Worm (Caenorhabditis elegans) whole organism, L3 larva: ENCODE measurements around the gene tsp-2.
A peak's percentile ranks its signal among the peaks of the same experiment; 100 is the strongest.

Source experiments
- R02D3.7 ChIP-seq: fragments of 150-350 bp; optimal IDR thresholded peaks from 2 replicates; lab custom pipeline; 2014; ENCODE audit warnings: missing biosample characterization, missing genetic modification characterization
- ZK546.5 ChIP-seq: sonication (generic microtip); optimal IDR thresholded peaks from 2 replicates; lab custom pipeline; 2017; ENCODE audit warnings: missing biosample characterization, missing genetic modification characterization
- aly-2 ChIP-seq: fragments of 150-350 bp; optimal IDR thresholded peaks from 2 replicates; lab custom pipeline; 2014; ENCODE audit warnings: missing biosample characterization, missing genetic modification characterization
- ama-1 ChIP-seq: fragments of 150-350 bp; optimal IDR thresholded peaks from 2 replicates; lab custom pipeline; 2018
- ceh-16 ChIP-seq: sonication (generic microtip); optimal IDR thresholded peaks from 2 replicates; lab custom pipeline; 2017; ENCODE audit warnings: missing biosample characterization, missing genetic modification characterization
- ceh-28 ChIP-seq: fragments of 150-350 bp; optimal IDR thresholded peaks from 2 replicates; lab custom pipeline; 2014; ENCODE audit warnings: missing biosample characterization, missing genetic modification reagents, missing genetic modification characterization
- ceh-82 ChIP-seq: fragments of 150-350 bp; optimal IDR thresholded peaks from 2 replicates; lab custom pipeline; 2014; ENCODE audit warnings: missing biosample characterization, missing genetic modification characterization
- ceh-9 ChIP-seq: sonication (generic microtip); optimal IDR thresholded peaks from 2 replicates; lab custom pipeline; 2018; ENCODE audit warnings: missing biosample characterization, missing genetic modification characterization
- daf-12 ChIP-seq: fragments of 150-350 bp; optimal IDR thresholded peaks from 2 replicates; lab custom pipeline; 2014; ENCODE audit warnings: missing biosample characterization, missing genetic modification reagents, missing genetic modification characterization
- egl-27 ChIP-seq: sonication (generic microtip); optimal IDR thresholded peaks from 4 replicates; lab custom pipeline; 2017; ENCODE audit warnings: missing biosample characterization, missing genetic modification reagents, missing genetic modification characterization
- egl-5 ChIP-seq: fragments of 150-350 bp; optimal IDR thresholded peaks from 2 replicates; lab custom pipeline; 2017; ENCODE audit warnings: missing biosample characterization, missing genetic modification reagents, missing genetic modification characterization, inconsistent platforms
- elt-2 ChIP-seq: sonication (generic microtip); optimal IDR thresholded peaks from 2 replicates; lab custom pipeline; 2016; ENCODE audit warnings: missing genetic modification reagents, mild to moderate bottlenecking, missing genetic modification characterization, missing compliant biosample characterization
- elt-3 ChIP-seq, 3 experiments: fragments of 150-350 bp in 1 of 3; sonication (generic microtip) in 2 of 3; optimal IDR thresholded peaks; 2 replicates in 2 of 3; 4 replicates in 1 of 3; lab custom pipeline; 2014 to 2017; ENCODE audit warnings: missing biosample characterization in 3 of 3, missing genetic modification characterization in 3 of 3
- eor-1 ChIP-seq, 2 experiments: fragments of 150-350 bp; optimal IDR thresholded peaks; 2 replicates each; lab custom pipeline; 2014 to 2018; ENCODE audit warnings: missing biosample characterization in 2 of 2, missing genetic modification characterization in 2 of 2
- fkh-10 ChIP-seq: sonication (generic microtip); optimal IDR thresholded peaks from 2 replicates; lab custom pipeline; 2017; ENCODE audit warnings: missing biosample characterization, missing genetic modification reagents, missing genetic modification characterization
- fkh-2 ChIP-seq: fragments of 150-350 bp; optimal IDR thresholded peaks from 2 replicates; lab custom pipeline; 2014; ENCODE audit warnings: missing biosample characterization, missing genetic modification reagents, missing genetic modification characterization
- fos-1 ChIP-seq: fragments of 150-350 bp; optimal IDR thresholded peaks from 2 replicates; lab custom pipeline; 2014; ENCODE audit warnings: missing biosample characterization, missing genetic modification characterization
- hmg-11 ChIP-seq: sonication (generic microtip); optimal IDR thresholded peaks from 2 replicates; lab custom pipeline; 2016; ENCODE audit warnings: missing genetic modification characterization, missing compliant biosample characterization
- jun-1 ChIP-seq: fragments of 150-350 bp; optimal IDR thresholded peaks from 2 replicates; lab custom pipeline; 2014; ENCODE audit warnings: missing biosample characterization, missing genetic modification reagents, missing genetic modification characterization
- lin-15B ChIP-seq: fragments of 150-350 bp; optimal IDR thresholded peaks from 2 replicates; lab custom pipeline; 2014; ENCODE audit warnings: missing biosample characterization, missing genetic modification characterization
- lin-39 ChIP-seq: fragments of 150-350 bp; optimal IDR thresholded peaks from 2 replicates; lab custom pipeline; 2018; ENCODE audit warnings: missing biosample characterization, missing genetic modification reagents, missing genetic modification characterization
- lsy-12 ChIP-seq: sonication (generic microtip); optimal IDR thresholded peaks from 2 replicates; lab custom pipeline; 2016; ENCODE audit warnings: mild to moderate bottlenecking, missing genetic modification characterization, missing compliant biosample characterization
- mdl-1 ChIP-seq: fragments of 150-350 bp; optimal IDR thresholded peaks from 2 replicates; lab custom pipeline; 2014; ENCODE audit warnings: missing biosample characterization, missing genetic modification characterization
- mml-1 ChIP-seq: fragments of 150-350 bp; sonication (generic microtip); optimal IDR thresholded peaks from 3 replicates; lab custom pipeline; 2014; ENCODE audit warnings: missing biosample characterization, missing genetic modification characterization
- nfya-1 ChIP-seq: sonication (generic microtip); optimal IDR thresholded peaks from 2 replicates; lab custom pipeline; 2017; ENCODE audit warnings: missing genetic modification characterization, mild to moderate bottlenecking, missing compliant biosample characterization, antibody characterized with exemption, moderate library complexity; ENCODE audit not compliant: insufficient read depth
- nhr-11 ChIP-seq: fragments of 150-350 bp; optimal IDR thresholded peaks from 2 replicates; lab custom pipeline; 2014; ENCODE audit warnings: missing biosample characterization, missing genetic modification characterization
- nhr-23 ChIP-seq: fragments of 150-350 bp; optimal IDR thresholded peaks from 2 replicates; lab custom pipeline; 2014; ENCODE audit warnings: missing biosample characterization, missing genetic modification reagents, missing genetic modification characterization
- nhr-237 ChIP-seq: fragments of 150-350 bp; optimal IDR thresholded peaks from 2 replicates; lab custom pipeline; 2014; ENCODE audit warnings: missing biosample characterization, missing genetic modification characterization
- nhr-25 ChIP-seq: sonication (generic microtip); optimal IDR thresholded peaks from 2 replicates; lab custom pipeline; 2017; ENCODE audit warnings: missing biosample characterization, missing genetic modification characterization
- nhr-28 ChIP-seq: fragments of 150-350 bp; optimal IDR thresholded peaks from 2 replicates; lab custom pipeline; 2014; ENCODE audit warnings: missing biosample characterization, missing genetic modification characterization
- nhr-43 ChIP-seq: sonication (generic microtip); optimal IDR thresholded peaks from 2 replicates; lab custom pipeline; 2016; ENCODE audit warnings: mild to moderate bottlenecking, missing genetic modification characterization, missing compliant biosample characterization; ENCODE audit not compliant: poor library complexity, severe bottlenecking
- nhr-67 ChIP-seq: fragments of 150-350 bp; optimal IDR thresholded peaks from 2 replicates; lab custom pipeline; 2014; ENCODE audit warnings: missing biosample characterization, missing genetic modification characterization
- nhr-77 ChIP-seq: fragments of 150-350 bp; optimal IDR thresholded peaks from 2 replicates; lab custom pipeline; 2014; ENCODE audit warnings: missing biosample characterization, missing genetic modification characterization
- pha-4 ChIP-seq: fragments of 150-350 bp; optimal IDR thresholded peaks from 2 replicates; lab custom pipeline; 2014; ENCODE audit warnings: missing biosample characterization, missing genetic modification reagents, missing genetic modification characterization
- pqm-1 ChIP-seq: fragments of 150-350 bp; optimal IDR thresholded peaks from 2 replicates; lab custom pipeline; 2017; ENCODE audit warnings: missing biosample characterization, missing genetic modification characterization, inconsistent platforms
- sea-2 ChIP-seq: fragments of 150-350 bp; sonication (generic microtip); optimal IDR thresholded peaks from 4 replicates; lab custom pipeline; 2014; ENCODE audit warnings: missing biosample characterization, missing genetic modification reagents, missing genetic modification characterization
- skn-1 ChIP-seq: fragments of 150-350 bp; optimal IDR thresholded peaks from 2 replicates; lab custom pipeline; 2014; ENCODE audit warnings: missing biosample characterization, missing genetic modification characterization
- tbx-2 ChIP-seq: sonication (generic microtip); optimal IDR thresholded peaks from 2 replicates; lab custom pipeline; 2016; ENCODE audit warnings: mild to moderate bottlenecking, missing genetic modification characterization, missing compliant biosample characterization
- unc-62 ChIP-seq: fragments of 150-350 bp; sonication (generic microtip); optimal IDR thresholded peaks from 4 replicates; lab custom pipeline; 2014; ENCODE audit warnings: missing biosample characterization, missing genetic modification reagents, missing genetic modification characterization
- zag-1 ChIP-seq: fragments of 150-350 bp; optimal IDR thresholded peaks from 2 replicates; lab custom pipeline; 2014; ENCODE audit warnings: missing biosample characterization, missing genetic modification characterization
- ztf-11 ChIP-seq: fragments of 150-350 bp; optimal IDR thresholded peaks from 2 replicates; lab custom pipeline; 2014; ENCODE audit warnings: missing biosample characterization, missing genetic modification characterization

The tsp-2 gene

DNA sequence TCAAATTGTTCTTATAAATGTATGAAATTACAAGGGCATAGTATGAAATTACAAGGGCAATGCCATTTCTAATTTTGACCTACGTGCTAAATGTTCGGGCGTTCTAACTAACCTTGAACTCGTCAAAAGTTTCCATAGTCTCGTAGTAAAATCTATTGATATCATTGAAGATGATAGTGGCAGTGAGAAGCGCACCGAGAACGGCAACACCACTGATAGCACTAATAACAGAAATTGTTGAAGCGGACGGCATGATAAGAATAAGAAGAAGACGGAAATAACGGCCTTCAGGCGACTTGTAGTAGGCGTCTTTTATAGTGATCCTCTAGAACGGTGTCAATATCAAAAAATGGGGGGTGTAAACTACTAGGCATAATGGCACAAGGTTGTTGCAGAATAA is 25.6 kb upstream of the tsp-2 start, which contains the start of gene col-91:
Gene col-91, minus strand, starts transcription at position 288 of the 400 bp plus-strand sequence.
- peak; percentile 78 for TF ChIP-seq nhr-25 (tag; lab: Kevin White, UChicago)
- no peak for TF ChIP-seq nhr-28 (tag; lab: Kevin White, UChicago)
- TF ChIP-seq egl-5 (tag; lab: Kevin White, UChicago) = no peak
- no peak for TF ChIP-seq fkh-10
- TF ChIP-seq lsy-12 (tag; lab: Kevin White, UChicago) = no peak
- no peak for TF ChIP-seq mdl-1
- TF ChIP-seq elt-3 (tag; optimal IDR thresholded peaks at IDR 0.05; lab: Kevin White, UChicago) = peak in 1 of 3 experiments; percentile 90
- no peak for TF ChIP-seq sea-2 (GFP tag; lab: Kevin White, UChicago)
- no peak for TF ChIP-seq ceh-28 (tag; lab: Kevin White, UChicago)
- TF ChIP-seq nhr-43 (tag; lab: Kevin White, UChicago) = no peak
- TF ChIP-seq daf-12 = no peak
- no peak for TF ChIP-seq ceh-16 (tag; lab: Kevin White, UChicago)
- no peak for TF ChIP-seq pha-4 (tag; lab: Kevin White, UChicago)
- no peak for TF ChIP-seq ceh-82 (tag; lab: Kevin White, UChicago)
- TF ChIP-seq nhr-77 (tag; lab: Kevin White, UChicago) = no peak

DNA sequence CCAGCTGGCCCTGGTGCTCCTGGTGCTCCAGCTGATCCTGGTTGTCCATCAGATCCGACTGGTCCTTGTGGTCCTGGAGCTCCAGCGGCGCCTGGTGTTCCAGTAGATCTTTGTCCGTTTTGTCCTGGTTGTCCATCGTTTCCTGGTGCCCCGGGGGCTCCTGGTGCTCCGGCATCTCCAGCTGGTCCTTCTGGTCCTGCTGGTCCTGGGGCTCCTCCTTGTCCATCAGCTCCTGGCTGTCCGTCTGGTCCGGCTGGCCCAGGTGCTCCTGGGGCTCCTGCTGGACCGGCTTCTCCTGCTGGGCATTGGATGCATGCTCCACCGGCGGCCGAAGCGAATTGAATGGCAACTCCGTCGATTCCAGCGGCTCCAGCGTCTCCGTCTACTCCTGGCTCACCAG is 24.9 kb upstream of the tsp-2 start:
- TF ChIP-seq hmg-11 (tag; lab: Kevin White, UChicago) = no peak
- TF ChIP-seq nhr-237 = no peak
- no peak for TF ChIP-seq nhr-23 (tag; lab: Kevin White, UChicago)

DNA sequence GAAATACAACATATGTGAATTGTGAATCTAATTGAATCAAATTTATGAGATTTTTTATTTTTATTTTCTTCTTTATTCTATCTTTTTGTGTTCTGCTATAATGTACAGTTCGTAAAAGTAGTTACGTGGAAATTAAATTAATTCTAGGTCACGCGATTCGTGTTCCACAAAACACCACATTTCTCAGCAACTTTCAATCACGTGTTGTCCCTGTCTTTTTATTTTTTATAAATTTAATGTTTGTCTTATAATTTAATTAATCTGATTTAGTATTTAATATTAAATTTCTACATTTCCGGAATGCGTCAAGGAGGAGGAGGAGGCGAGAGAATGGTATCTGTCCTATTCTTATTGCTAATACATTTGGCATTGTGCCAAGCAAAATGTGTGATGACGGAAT is 20.3 kb upstream of the tsp-2 start, which contains the start of gene ncr-2:
Gene ncr-2, plus strand, starts transcription at position 301 of the 400 bp plus-strand sequence.
- TF ChIP-seq nhr-25 (tag; lab: Kevin White, UChicago) = no peak
- TF ChIP-seq tbx-2 = no peak
- no peak for TF ChIP-seq ama-1
- no peak for TF ChIP-seq ztf-11 (tag; lab: Kevin White, UChicago)

DNA sequence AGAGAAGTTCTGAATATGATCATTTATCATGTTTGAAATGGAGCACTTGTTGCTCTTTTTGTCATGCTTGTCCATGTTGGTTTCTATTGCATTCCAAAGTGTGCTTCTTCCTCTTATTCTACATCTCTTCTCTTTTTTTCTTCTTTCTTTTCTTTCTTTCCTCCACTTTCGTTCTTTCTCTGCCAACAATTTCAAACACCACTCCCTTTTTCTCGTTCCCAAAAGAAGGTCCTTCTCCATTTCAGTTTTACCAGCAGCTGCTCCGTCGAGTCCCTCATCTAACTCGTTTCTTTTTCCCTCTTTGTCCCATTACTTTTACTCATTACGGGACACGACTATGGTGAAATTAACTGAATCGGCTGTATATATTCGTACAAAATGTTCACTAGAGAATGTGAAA is 17.2 kb upstream of the tsp-2 start, which contains the start of gene F09G8.5:
Gene F09G8.5, plus strand, starts transcription at position 38 of the 400 bp plus-strand sequence.
- TF ChIP-seq elt-3 (tag; optimal IDR thresholded peaks at IDR 0.05; lab: Kevin White, UChicago) (no peak), unc-62 (GFP tag; lab: Kevin White, UChicago) (no peak), lin-39 (tag; lab: Kevin White, UChicago) (peak; percentile 53)

DNA sequence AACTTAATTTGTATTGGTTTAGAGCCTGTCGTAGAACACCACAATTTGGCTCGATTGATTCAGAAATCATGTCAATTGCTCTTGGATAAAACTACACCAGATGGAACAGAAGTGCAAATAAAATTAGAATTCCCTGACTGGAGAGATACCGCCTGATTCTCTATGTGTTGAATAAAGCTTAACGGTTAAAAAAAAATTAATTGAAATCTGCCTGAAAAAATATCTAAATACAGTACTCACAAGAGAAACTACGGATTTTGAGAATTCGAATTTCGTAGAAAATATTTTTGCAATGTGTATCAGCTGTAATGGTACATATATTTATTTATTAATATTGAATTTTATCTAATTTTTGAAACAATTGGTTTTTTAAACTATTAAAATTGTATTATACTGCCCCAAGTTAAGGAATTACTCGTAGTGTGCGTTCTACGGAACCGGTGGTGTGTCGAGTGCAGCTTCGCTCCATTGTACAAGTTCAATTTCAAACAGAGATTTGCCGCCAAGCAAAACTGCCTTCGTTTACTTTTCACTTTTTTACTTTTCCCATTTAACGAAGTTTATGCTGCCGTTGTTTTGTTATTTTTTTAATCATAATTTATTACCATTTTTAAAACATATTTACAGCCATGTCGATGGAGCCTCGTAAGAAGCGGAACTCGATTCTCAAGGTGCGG is 12.4 kb upstream of the tsp-2 start, which contains the start of gene knl-1:
Gene knl-1, plus strand, starts transcription at position 626 of the 677 bp plus-strand sequence.
- TF ChIP-seq sea-2 (GFP tag; lab: Kevin White, UChicago) = no peak
- TF ChIP-seq ceh-9 (tag; lab: Kevin White, UChicago) = no peak
- no peak for TF ChIP-seq fos-1 (tag; lab: Kevin White, UChicago)
- no peak for TF ChIP-seq ama-1
- TF ChIP-seq elt-2 (tag; lab: Kevin White, UChicago) = peak; percentile 28
- TF ChIP-seq mml-1 (tag; lab: Kevin White, UChicago) = no peak
- no peak for TF ChIP-seq ceh-28 (tag; lab: Kevin White, UChicago)
- TF ChIP-seq ceh-16 (tag; lab: Kevin White, UChicago) = no peak
- TF ChIP-seq unc-62 (GFP tag; lab: Kevin White, UChicago) = no peak
- no peak for TF ChIP-seq egl-5 (tag; lab: Kevin White, UChicago)
- peak; percentile 69 for TF ChIP-seq lin-15B (tag; lab: Kevin White, UChicago)
- TF ChIP-seq egl-27 (tag; lab: Kevin White, UChicago) = no peak
- TF ChIP-seq fkh-2 (tag; lab: Kevin White, UChicago) = no peak
- TF ChIP-seq hmg-11 (tag; lab: Kevin White, UChicago) = no peak
- TF ChIP-seq mdl-1 = no peak
- TF ChIP-seq nhr-67 (tag; lab: Kevin White, UChicago) = no peak
- TF ChIP-seq lin-39 (tag; lab: Kevin White, UChicago) = peak; percentile 44
- TF ChIP-seq ZK546.5 (tag; lab: Kevin White, UChicago) = no peak
- TF ChIP-seq jun-1 = peak; percentile 6
- no peak for TF ChIP-seq skn-1 (tag; lab: Kevin White, UChicago)
- TF ChIP-seq aly-2 (tag; lab: Kevin White, UChicago) = no peak
- TF ChIP-seq eor-1 (tag; optimal IDR thresholded peaks at IDR 0.05; lab: Kevin White, UChicago) = no peak
- TF ChIP-seq pqm-1 (tag; lab: Kevin White, UChicago) = peak; percentile 5
- TF ChIP-seq zag-1 = no peak
- TF ChIP-seq ceh-82 (tag; lab: Kevin White, UChicago) = no peak
- peak; percentile 28 for TF ChIP-seq nhr-25 (tag; lab: Kevin White, UChicago)
- no peak for TF ChIP-seq nhr-43 (tag; lab: Kevin White, UChicago)
- peak; percentile 9 for TF ChIP-seq R02D3.7 (tag; lab: Kevin White, UChicago)
- no peak for TF ChIP-seq lsy-12 (tag; lab: Kevin White, UChicago)
- no peak for TF ChIP-seq ztf-11 (tag; lab: Kevin White, UChicago)
- TF ChIP-seq nhr-77 (tag; lab: Kevin White, UChicago) = no peak
- TF ChIP-seq nfya-1 = peak; percentile 52
- TF ChIP-seq daf-12 = no peak
- TF ChIP-seq tbx-2 = no peak
- TF ChIP-seq nhr-11 (tag; lab: Kevin White, UChicago) = no peak
- TF ChIP-seq pha-4 (tag; lab: Kevin White, UChicago) = peak; percentile 94
- no peak for TF ChIP-seq elt-3 (tag; optimal IDR thresholded peaks at IDR 0.05; lab: Kevin White, UChicago)
- peak; percentile 51 for TF ChIP-seq nhr-23 (tag; lab: Kevin White, UChicago)
